Worm (Caenorhabditis elegans): ENCODE measurements around the gene drl-1.

ce11 chrIV:293995-294700 lies 30.7 kb upstream of the drl-1 start:
- no peak for TF ChIP-seq nhr-237 (tag; optimal IDR thresholded peaks at IDR 0.05)
- no peak for TF ChIP-seq fkh-10 (GFP tag; optimal IDR thresholded peaks at IDR 0.05)
- TF ChIP-seq unc-130 (GFP tag; optimal IDR thresholded peaks at IDR 0.05), result no peak
- no peak for TF ChIP-seq pha-4 (GFP tag; IDR thresholded peaks at IDR 0.05)
- no peak for TF ChIP-seq pha-4 (tag; optimal IDR thresholded peaks at IDR 0.05)
- TF ChIP-seq F10B5.3 (tag; optimal IDR thresholded peaks at IDR 0.05), result no peak
